Worm (Caenorhabditis elegans) whole organism, young adult: ENCODE measurements around the gene fbxc-54.

Experiments
- Y79H2A.3 ChIP-seq: fragments of 200-800 bp; sonication (Bioruptor generic); conservative IDR thresholded peaks from 2 replicates; pipeline ENCODE4 v1.3.6; 2022; ENCODE audit warnings: missing genetic modification reagents, missing genetic modification characterization, missing compliant biosample characterization
- ama-1 ChIP-seq, 3 experiments: fragments of 150-350 bp in 1 of 3; sonication (generic microtip) in 2 of 3; optimal IDR thresholded peaks; 2 replicates each; lab custom pipeline; 2014 to 2018; ENCODE audit warnings: missing biosample characterization in 2 of 3, missing genetic modification characterization in 2 of 3, missing genetic modification reagents in 2 of 3
- cebp-2 ChIP-seq: fragments of 200-800 bp; sonication (Bioruptor generic); IDR thresholded peaks from 2 replicates; pipeline ENCODE4 v1.3.6; 2022; ENCODE audit warnings: missing genetic modification characterization, missing compliant biosample characterization
- him-1 ChIP-seq: sonication (generic microtip); optimal IDR thresholded peaks from 2 replicates; lab custom pipeline; 2016; ENCODE audit warnings: missing genotype, missing genetic modification reagents, missing genetic modification characterization, missing compliant biosample characterization
- let-526 ChIP-seq: fragments of 200-800 bp; sonication (Bioruptor generic); IDR thresholded peaks from 2 replicates; pipeline ENCODE4 v1.3.6; 2022; ENCODE audit warnings: missing genetic modification reagents, missing genetic modification characterization, missing compliant biosample characterization
- madf-3 ChIP-seq: fragments of 200-800 bp; sonication (Bioruptor generic); IDR thresholded peaks from 2 replicates; pipeline ENCODE4 v1.3.6; 2022; ENCODE audit warnings: missing genetic modification reagents, missing genetic modification characterization, missing compliant biosample characterization
- nfyb-1 ChIP-seq: fragments of 200-800 bp; sonication (Bioruptor generic); IDR thresholded peaks from 2 replicates; pipeline ENCODE4 v1.3.6; 2022; ENCODE audit warnings: missing genetic modification reagents, missing genetic modification characterization, missing compliant biosample characterization
- pbrm-1 ChIP-seq: fragments of 200-800 bp; sonication (Bioruptor generic); IDR thresholded peaks from 2 replicates; pipeline ENCODE4 v1.3.6; 2022; ENCODE audit warnings: missing genetic modification reagents, missing genetic modification characterization, missing compliant biosample characterization
- rec-8 ChIP-seq, 2 experiments: sonication (generic microtip); optimal IDR thresholded peaks; 2 replicates each; lab custom pipeline; 2016; ENCODE audit warnings: mild to moderate bottlenecking in 2 of 2, missing genetic modification characterization in 2 of 2, missing genetic modification reagents in 2 of 2, missing genotype in 2 of 2, missing biosample characterization in 1 of 2, missing compliant biosample characterization in 1 of 2, moderate library complexity in 1 of 2
- snpc-1.3 ChIP-seq: sonication (generic microtip); optimal IDR thresholded peaks from 2 replicates; lab custom pipeline; 2017; ENCODE audit warnings: missing genetic modification characterization, mild to moderate bottlenecking, missing compliant biosample characterization, antibody characterized with exemption, moderate library complexity, missing genotype, missing genetic modification reagents; ENCODE audit not compliant: insufficient read depth
- zfh-2 ChIP-seq: fragments of 200-800 bp; sonication (Bioruptor generic); conservative IDR thresholded peaks from 2 replicates; pipeline ENCODE4 v1.3.6; 2022; ENCODE audit warnings: missing genetic modification reagents, missing genetic modification characterization, missing compliant biosample characterization
- ztf-18 ChIP-seq: sonication (generic microtip); optimal IDR thresholded peaks from 2 replicates; lab custom pipeline; 2016; ENCODE audit warnings: missing genotype, mild to moderate bottlenecking, missing genetic modification characterization, missing compliant biosample characterization
- ztf-25 ChIP-seq: fragments of 200-800 bp; sonication (Bioruptor generic); IDR thresholded peaks from 2 replicates; pipeline ENCODE4 v1.3.6; 2022; ENCODE audit warnings: missing genetic modification reagents, missing genetic modification characterization, missing compliant biosample characterization

DNA sequence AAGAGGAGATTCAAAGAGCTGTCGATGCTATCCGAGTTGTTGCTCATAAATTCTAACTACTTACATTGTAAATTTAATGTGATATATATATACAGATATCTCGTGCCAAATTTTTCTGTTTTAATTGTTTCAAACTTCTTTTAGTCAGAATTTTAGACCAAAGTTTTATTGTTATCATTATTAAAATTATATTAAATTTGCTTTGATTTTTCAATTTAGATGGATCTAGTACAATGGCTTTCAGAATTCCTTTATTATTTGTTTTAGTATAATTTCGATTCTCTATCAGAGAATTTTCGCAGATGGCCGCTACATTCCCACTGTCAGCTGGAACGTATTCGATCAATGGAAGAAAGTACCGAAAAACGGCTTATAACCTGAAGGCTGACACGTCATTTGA lies 25.9 kb downstream of the fbxc-54 start, which contains the start of gene ascc-1:
- TF ChIP-seq madf-3 (GFP tag; lab: Robert Waterston, UW), result no peak
- TF ChIP-seq rec-8 (tag; optimal IDR thresholded peaks at IDR 0.05; lab: Kevin White, UChicago), result no peak
- no peak for TF ChIP-seq ama-1 (optimal IDR thresholded peaks at IDR 0.05; lab: Kevin White, UChicago)
- no peak for TF ChIP-seq ama-1 (GFP tag; optimal IDR thresholded peaks at IDR 0.05; lab: Kevin White, UChicago)
- TF ChIP-seq zfh-2 (GFP tag; lab: Robert Waterston, UW), result no peak
- TF ChIP-seq ztf-25 (GFP tag; lab: Robert Waterston, UW), result no peak
- no peak for TF ChIP-seq him-1
- TF ChIP-seq ztf-18, result no peak
- no peak for TF ChIP-seq nfyb-1 (GFP tag; lab: Robert Waterston, UW)
- no peak for TF ChIP-seq let-526 (GFP tag; lab: Robert Waterston, UW)
- no peak for TF ChIP-seq snpc-1.3 (tag; lab: Kevin White, UChicago)
- TF ChIP-seq cebp-2 (GFP tag; lab: Robert Waterston, UW), result no peak
- TF ChIP-seq Y79H2A.3 (GFP tag; lab: Robert Waterston, UW), result no peak
- TF ChIP-seq pbrm-1 (GFP tag; lab: Robert Waterston, UW), result no peak
